Fruit fly (Drosophila melanogaster): ENCODE results near the gene Ugt36E1.

Gene Ugt36E1

dm6 chr2L:18826496-18827008 lies at the start of gene Ugt36E1:
TSS of gene Ugt36E1 (plus strand) at chr2L:18826770.
- TF ChIP-seq Abd-B (GFP tag; optimal IDR thresholded peaks at IDR 0.05) (no peak), N (GFP tag; optimal IDR thresholded peaks at IDR 0.05) (no peak), Jra (GFP tag; optimal IDR thresholded peaks at IDR 0.05) (no peak), Myc (optimal IDR thresholded peaks at IDR 0.05) (no peak), rgr (GFP tag; optimal IDR thresholded peaks at IDR 0.05) (no peak), OdsH (GFP tag; optimal IDR thresholded peaks at IDR 0.05) (no peak), HLH106 (tag; optimal IDR thresholded peaks at IDR 0.05) (no peak), CG9705 (GFP tag; optimal IDR thresholded peaks at IDR 0.05) (no peak), CG32264 (GFP tag; optimal IDR thresholded peaks at IDR 0.05) (no peak), brk (GFP tag; optimal IDR thresholded peaks at IDR 0.05) (no peak), woc (GFP tag; optimal IDR thresholded peaks at IDR 0.05) (no peak), dsf (GFP tag; optimal IDR thresholded peaks at IDR 0.05; ENCODE audit: borderline replicate concordance) (no peak)

- TF ChIP-seq N (GFP tag; optimal IDR thresholded peaks at IDR 0.05) (no peak), lola (GFP tag; optimal IDR thresholded peaks at IDR 0.05) (no peak), Hnf4 (GFP tag; optimal IDR thresholded peaks at IDR 0.05) (no peak), dl (GFP tag; optimal IDR thresholded peaks at IDR 0.05; ENCODE audit: insufficient read depth in 1 of 2, partially characterized antibody in 2 of 2) (no peak), Jra (GFP tag; optimal IDR thresholded peaks at IDR 0.05) (no peak), OdsH (GFP tag; optimal IDR thresholded peaks at IDR 0.05) (no peak), Dfd (GFP tag; optimal IDR thresholded peaks at IDR 0.05) (peak; percentile 70)
These were observed 49.1 kb upstream of the Ugt36E1 start for dm6 chr2L:18777442-18777841.

- TF ChIP-seq Hnf4 (GFP tag; optimal IDR thresholded peaks at IDR 0.05) = no peak
- no peak for TF ChIP-seq jim (GFP tag; optimal IDR thresholded peaks at IDR 0.05)
- TF ChIP-seq psq (GFP tag; optimal IDR thresholded peaks at IDR 0.05) = no peak
- no peak for TF ChIP-seq Sp1 (GFP tag; optimal IDR thresholded peaks at IDR 0.05)
- TF ChIP-seq lola (GFP tag; optimal IDR thresholded peaks at IDR 0.05) = no peak
- no peak for TF ChIP-seq CG9705 (GFP tag; optimal IDR thresholded peaks at IDR 0.05)
- TF ChIP-seq dmrt93B (GFP tag; optimal IDR thresholded peaks at IDR 0.05) = no peak
- TF ChIP-seq usp (GFP tag; optimal IDR thresholded peaks at IDR 0.05) = no peak
- TF ChIP-seq HLH106 (tag; optimal IDR thresholded peaks at IDR 0.05) = no peak
- no peak for TF ChIP-seq Hr78 (GFP tag; optimal IDR thresholded peaks at IDR 0.05)
- no peak for TF ChIP-seq Abd-B (GFP tag; optimal IDR thresholded peaks at IDR 0.05)
- no peak for TF ChIP-seq Rel (GFP tag; optimal IDR thresholded peaks at IDR 0.05)
- no peak for TF ChIP-seq Rel (tag; optimal IDR thresholded peaks at IDR 0.05)
- no peak for TF ChIP-seq GATAd (GFP tag; optimal IDR thresholded peaks at IDR 0.05)
- no peak for TF ChIP-seq Dfd (GFP tag; optimal IDR thresholded peaks at IDR 0.05)
- no peak for TF ChIP-seq Jra (GFP tag; optimal IDR thresholded peaks at IDR 0.05)
- no peak for TF ChIP-seq pan (optimal IDR thresholded peaks at IDR 0.05)
These were observed 45.5 kb upstream of the Ugt36E1 start for dm6 chr2L:18780911-18781545.

- TF ChIP-seq Hr78 (GFP tag; optimal IDR thresholded peaks at IDR 0.05) (no peak), brk (GFP tag; optimal IDR thresholded peaks at IDR 0.05) (no peak), br (GFP tag; optimal IDR thresholded peaks at IDR 0.05) (no peak), GATAd (GFP tag; optimal IDR thresholded peaks at IDR 0.05) (no peak), tai (GFP tag; optimal IDR thresholded peaks at IDR 0.05) (no peak), Sp1 (GFP tag; optimal IDR thresholded peaks at IDR 0.05) (no peak), Abd-B (GFP tag; optimal IDR thresholded peaks at IDR 0.05) (no peak), Vsx2 (GFP tag; optimal IDR thresholded peaks at IDR 0.05; ENCODE audit: partially characterized antibody) (no peak), rgr (GFP tag; optimal IDR thresholded peaks at IDR 0.05) (no peak), Jra (GFP tag; optimal IDR thresholded peaks at IDR 0.05) (no peak), sage (GFP tag; optimal IDR thresholded peaks at IDR 0.05) (no peak), pan (optimal IDR thresholded peaks at IDR 0.05) (no peak), sv (GFP tag; optimal IDR thresholded peaks at IDR 0.05) (no peak), dsf (GFP tag; optimal IDR thresholded peaks at IDR 0.05; ENCODE audit: borderline replicate concordance) (no peak), dl (GFP tag; optimal IDR thresholded peaks at IDR 0.05; ENCODE audit: insufficient read depth in 1 of 2, partially characterized antibody in 2 of 2) (no peak), CG32264 (GFP tag; optimal IDR thresholded peaks at IDR 0.05) (no peak), usp (GFP tag; optimal IDR thresholded peaks at IDR 0.05) (no peak), Dif (GFP tag; optimal IDR thresholded peaks at IDR 0.05; ENCODE audit: partially characterized antibody) (no peak), jim (GFP tag; optimal IDR thresholded peaks at IDR 0.05) (no peak), OdsH (GFP tag; optimal IDR thresholded peaks at IDR 0.05) (no peak)
These were observed 44.3 kb upstream of the Ugt36E1 start for dm6 chr2L:18782212-18782825.

Measured in whole organism, wandering third instar larva.